Fruit fly (Drosophila melanogaster) whole organism, wandering third instar larva: Measurements from ENCODE around the gene CG43814.

Source experiments
- CG32264 ChIP-seq: fragments of 200-800 bp; sonication (Bioruptor generic); optimal IDR thresholded peaks from 2 replicates; lab custom pipeline; 2016; ENCODE audit warnings: missing biosample characterization, missing genetic modification characterization
- CG9705 ChIP-seq: fragments of 200-800 bp; sonication (Bioruptor generic); optimal IDR thresholded peaks from 2 replicates; lab custom pipeline; 2018; ENCODE audit warnings: missing biosample characterization, mild to moderate bottlenecking, missing genetic modification characterization
- CrebA ChIP-seq: fragments of 200-800 bp; sonication (Bioruptor generic); optimal IDR thresholded peaks from 2 replicates; lab custom pipeline; 2016; ENCODE audit warnings: missing biosample characterization, mild to moderate bottlenecking, missing genetic modification characterization, borderline replicate concordance
- Dfd ChIP-seq: fragments of >200 bp; optimal IDR thresholded peaks from 2 replicates; lab custom pipeline; 2017; ENCODE audit warnings: missing biosample characterization, missing genetic modification characterization
- Dif ChIP-seq: fragments of 200-275, 200-300 bp; sonication (Bioruptor generic); optimal IDR thresholded peaks from 2 replicates; lab custom pipeline; 2018; ENCODE audit warnings: missing biosample characterization, missing genetic modification characterization; ENCODE audit not compliant: partially characterized antibody
- Hnf4 ChIP-seq: fragments of 200-800 bp; sonication (Bioruptor generic); optimal IDR thresholded peaks from 2 replicates; lab custom pipeline; 2016; ENCODE audit warnings: missing biosample characterization, mild to moderate bottlenecking, missing genetic modification characterization
- Hr78 ChIP-seq: fragments of >200 bp; optimal IDR thresholded peaks from 2 replicates; lab custom pipeline; 2017; ENCODE audit warnings: missing biosample characterization, missing genetic modification characterization
- Jra ChIP-seq: sonication (Bioruptor generic); optimal IDR thresholded peaks from 2 replicates; lab custom pipeline; 2016; ENCODE audit warnings: missing biosample characterization, missing genetic modification characterization
- Mio ChIP-seq: sonication (Bioruptor generic); optimal IDR thresholded peaks from 2 replicates; lab custom pipeline; 2016; ENCODE audit warnings: missing biosample characterization, missing genetic modification characterization
- N ChIP-seq: fragments of >200 bp; optimal IDR thresholded peaks from 2 replicates; lab custom pipeline; 2018; ENCODE audit warnings: missing biosample characterization, missing external identifiers, missing genetic modification characterization
- Rel ChIP-seq, 2 experiments: fragments of 200-800 bp; sonication (Bioruptor generic) in 1 of 2; optimal IDR thresholded peaks; 2 replicates in 1 of 2; 3 replicates in 1 of 2; lab custom pipeline; 2016 to 2019; ENCODE audit warnings: mild to moderate bottlenecking in 2 of 2, missing biosample characterization in 2 of 2, missing genetic modification characterization in 2 of 2, moderate library complexity in 1 of 2
- Sp1 ChIP-seq: fragments of 200-800 bp; sonication (Bioruptor generic); optimal IDR thresholded peaks from 3 replicates; lab custom pipeline; 2019; ENCODE audit warnings: missing biosample characterization, mild to moderate bottlenecking, missing genetic modification characterization, moderate library complexity
- Vsx2 ChIP-seq: fragments of 200-300, 225-300 bp; sonication (Bioruptor generic); optimal IDR thresholded peaks from 2 replicates; lab custom pipeline; 2018; ENCODE audit warnings: missing biosample characterization, missing genetic modification characterization; ENCODE audit not compliant: partially characterized antibody
- br ChIP-seq: fragments of 200-800 bp; sonication (Bioruptor generic); optimal IDR thresholded peaks from 2 replicates; lab custom pipeline; 2016; ENCODE audit warnings: missing biosample characterization, missing genetic modification characterization
- dl ChIP-seq, 2 experiments: fragments of 175-275, 200-275 bp in 1 of 2; fragments of 200-275 bp in 1 of 2; sonication (Bioruptor generic); optimal IDR thresholded peaks; lab custom pipeline; 2018; ENCODE audit warnings: mild to moderate bottlenecking in 2 of 2, missing biosample characterization in 2 of 2, missing genetic modification characterization in 2 of 2, moderate library complexity in 2 of 2; ENCODE audit not compliant: partially characterized antibody in 2 of 2, insufficient read depth in 1 of 2
- dmrt93B ChIP-seq: fragments of 200-800 bp; sonication (Bioruptor generic); optimal IDR thresholded peaks from 2 replicates; lab custom pipeline; 2018; ENCODE audit warnings: missing biosample characterization, mild to moderate bottlenecking, missing genetic modification characterization
- ey ChIP-seq: fragments of 200-800 bp; sonication (Bioruptor generic); optimal IDR thresholded peaks from 2 replicates; lab custom pipeline; 2016; ENCODE audit warnings: missing biosample characterization, missing genetic modification characterization
- h ChIP-seq: fragments of 200-800 bp; sonication (Bioruptor generic); optimal IDR thresholded peaks from 3 replicates; lab custom pipeline; 2016; ENCODE audit warnings: missing biosample characterization, mild to moderate bottlenecking, missing genetic modification characterization
- psq ChIP-seq: fragments of 200-800 bp; sonication (Bioruptor generic); optimal IDR thresholded peaks from 3 replicates; lab custom pipeline; 2017; ENCODE audit warnings: missing biosample characterization, mild to moderate bottlenecking, missing genetic modification characterization, moderate library complexity
- sage ChIP-seq: fragments of 200-800 bp; sonication (Bioruptor generic); optimal IDR thresholded peaks from 2 replicates; lab custom pipeline; 2016; ENCODE audit warnings: missing biosample characterization, mild to moderate bottlenecking, missing genetic modification characterization
- usp ChIP-seq: fragments of >200 bp; optimal IDR thresholded peaks from 2 replicates; lab custom pipeline; 2017; ENCODE audit warnings: missing biosample characterization, missing genetic modification characterization

CG43814 gene

dm6 chr2L:18792806-18793205 is 12.3 kb downstream of the CG43814 start, which contains the start of gene ham:
Gene ham (minus strand): TSS chr2L:18792906.
- no peak for TF ChIP-seq dmrt93B (GFP tag; lab: Kevin White, UChicago)
- no peak for TF ChIP-seq h
- TF ChIP-seq sage (GFP tag; lab: Kevin White, UChicago): no peak

DNA sequence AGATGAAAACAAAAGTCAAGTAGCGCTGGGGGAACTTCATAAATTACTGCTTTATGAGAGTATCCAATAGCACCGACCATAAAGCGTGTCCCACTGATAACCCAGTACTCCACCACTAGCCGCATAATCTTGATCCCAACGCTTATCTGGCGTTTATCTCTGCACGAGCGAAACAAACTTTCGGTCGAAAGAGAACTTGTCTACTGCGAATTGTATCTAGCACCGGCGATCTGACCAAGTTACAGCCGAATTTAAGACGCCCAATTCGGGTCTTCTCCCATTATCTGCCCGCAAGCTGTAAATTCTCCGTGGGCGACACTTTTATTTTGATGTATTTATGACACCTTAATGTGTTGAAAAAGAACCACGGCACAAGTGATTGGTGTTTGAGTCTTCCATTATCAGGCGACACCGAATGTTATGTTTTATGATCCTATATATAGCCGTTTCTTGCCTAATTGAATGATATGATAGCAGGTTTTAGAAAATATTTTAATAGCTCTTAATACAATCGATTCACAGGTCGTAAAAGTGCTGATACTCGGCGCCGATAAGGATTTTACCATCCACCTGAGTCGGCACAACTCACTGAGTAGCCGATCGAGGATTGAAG is 15.3 kb downstream of the CG43814 start:
- TF ChIP-seq ey (GFP tag; lab: Kevin White, UChicago): no peak
- TF ChIP-seq Rel (GFP tag; optimal IDR thresholded peaks at IDR 0.05; lab: Kevin White, UChicago): no peak
- peak; percentile 13 for TF ChIP-seq Rel (tag; optimal IDR thresholded peaks at IDR 0.05; lab: Kevin White, UChicago)
- no peak for TF ChIP-seq Sp1 (GFP tag; lab: Kevin White, UChicago)
- TF ChIP-seq N (GFP tag; lab: Kevin White, UChicago): no peak
- no peak for TF ChIP-seq Dif (GFP tag; lab: Kevin White, UChicago)
- TF ChIP-seq, all 38 proteins: peak for 1

DNA sequence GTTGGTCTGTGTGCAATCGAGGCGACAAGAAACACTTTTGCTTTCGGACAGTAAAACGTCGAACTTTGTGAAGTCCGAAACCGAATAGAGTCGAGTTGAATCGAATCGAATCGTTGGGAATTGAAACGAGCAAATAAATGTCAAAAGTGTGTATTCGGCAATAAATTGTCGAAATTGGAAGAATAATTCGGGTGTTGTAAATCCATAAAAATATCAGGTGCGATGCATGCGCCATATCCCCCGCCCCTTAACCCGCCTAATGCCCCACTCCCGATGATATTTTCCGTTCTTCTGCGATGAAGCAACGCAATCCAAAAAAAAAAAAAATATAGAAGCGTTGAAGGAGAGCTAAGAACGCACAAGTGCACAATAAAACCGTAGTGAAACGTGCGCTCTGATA is 16.2 kb downstream of the CG43814 start:
- no peak for TF ChIP-seq Rel (GFP tag; optimal IDR thresholded peaks at IDR 0.05; lab: Kevin White, UChicago)
- TF ChIP-seq Rel (tag; optimal IDR thresholded peaks at IDR 0.05; lab: Kevin White, UChicago): peak; percentile 57
- no peak for TF ChIP-seq CG32264 (GFP tag; lab: Kevin White, UChicago)
- TF ChIP-seq Sp1 (GFP tag; lab: Kevin White, UChicago): peak; percentile 7
- TF ChIP-seq CrebA: peak; percentile 20
- TF ChIP-seq h: peak; percentile 27

DNA sequence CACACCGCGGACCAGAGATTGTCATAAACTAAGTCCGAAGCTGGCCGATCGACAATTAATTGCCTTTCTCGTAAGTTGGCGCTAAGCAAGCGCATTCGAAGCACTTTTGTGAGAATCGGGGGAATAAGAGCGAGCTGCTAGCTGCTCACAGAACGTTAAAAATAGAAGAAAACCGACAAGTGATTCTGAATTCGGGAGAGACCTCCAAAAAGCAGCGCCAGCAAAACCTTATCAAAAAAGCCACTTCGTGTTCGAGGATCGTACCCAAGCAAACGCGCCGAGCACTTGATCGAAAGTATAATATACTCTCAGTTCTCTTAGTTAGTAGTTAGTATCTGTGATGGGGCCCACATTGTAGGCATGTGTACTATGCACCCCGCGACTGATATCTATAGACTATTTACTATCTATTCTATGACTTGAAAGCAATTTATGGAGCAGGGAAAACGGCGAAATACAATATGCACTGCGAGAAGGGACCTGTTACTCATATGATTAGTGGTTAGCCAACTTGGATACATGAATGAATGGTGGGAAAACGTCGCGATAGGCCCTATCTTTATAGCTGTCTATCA is 17.6 kb downstream of the CG43814 start:
- TF ChIP-seq Hr78 (GFP tag; lab: Kevin White, UChicago): no peak
- TF ChIP-seq Rel (GFP tag; optimal IDR thresholded peaks at IDR 0.05; lab: Kevin White, UChicago): no peak
- peak; percentile 16 for TF ChIP-seq Rel (tag; optimal IDR thresholded peaks at IDR 0.05; lab: Kevin White, UChicago)

dm6 chr2L:18785026-18785600 is 20.0 kb downstream of the CG43814 start:
- TF ChIP-seq N (GFP tag; lab: Kevin White, UChicago): no peak
- no peak for TF ChIP-seq Jra
- no peak for TF ChIP-seq Mio (GFP tag; lab: Kevin White, UChicago)
- TF ChIP-seq psq (GFP tag; lab: Kevin White, UChicago): no peak
- TF ChIP-seq, all 38 proteins: peak for 0

DNA sequence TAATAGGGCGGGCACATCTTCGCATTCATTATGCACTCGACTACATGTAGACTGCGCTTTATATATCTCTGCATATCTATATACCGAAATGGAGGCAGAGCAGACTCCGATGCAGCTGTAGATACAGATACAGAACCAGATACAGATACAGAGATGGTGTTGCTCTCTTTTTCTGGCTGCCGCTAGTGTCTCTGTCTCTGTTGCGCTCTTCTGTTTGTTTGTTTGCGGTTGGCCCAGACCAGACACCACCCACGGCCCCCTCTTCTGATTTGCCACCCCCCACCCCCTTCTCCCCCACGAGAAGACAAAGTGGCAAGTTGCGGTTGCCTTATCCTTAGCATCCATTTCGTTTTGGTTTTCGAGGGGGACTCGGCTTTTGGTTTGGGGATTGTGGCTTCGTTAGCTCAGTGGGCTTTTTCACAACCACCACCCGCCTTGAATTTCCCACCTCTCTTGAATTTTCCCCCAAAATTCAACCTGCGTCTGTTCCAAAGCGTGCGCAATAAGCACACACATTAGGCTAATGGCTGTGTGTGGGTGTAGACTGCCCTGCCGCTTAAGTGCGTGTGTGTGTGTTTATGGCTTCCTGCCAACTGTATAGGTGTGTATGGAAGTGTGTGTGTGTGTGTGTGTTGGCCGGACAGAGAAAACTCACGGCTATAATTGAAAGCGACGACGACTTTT is 21.6 kb downstream of the CG43814 start:
- TF ChIP-seq Vsx2 (GFP tag; lab: Kevin White, UChicago): no peak
- peak; percentile 35 for TF ChIP-seq Dfd (GFP tag; lab: Kevin White, UChicago)
- TF ChIP-seq, all 38 proteins: peak for 1

- TF ChIP-seq dmrt93B (GFP tag; lab: Kevin White, UChicago) (no peak), h (no peak), dl (GFP tag; optimal IDR thresholded peaks at IDR 0.05; lab: Kevin White, UChicago; ENCODE audit: insufficient read depth in 1 of 2, partially characterized antibody in 2 of 2) (peak; percentile 1 to 2), Dfd (GFP tag; lab: Kevin White, UChicago) (no peak), Hnf4 (no peak), CG9705 (no peak), br (GFP tag; lab: Kevin White, UChicago) (no peak), Dif (GFP tag; lab: Kevin White, UChicago) (peak; percentile 26), usp (GFP tag; lab: Kevin White, UChicago) (no peak)
Measured at dm6 chr2L:18782936-18783335, 22.2 kb downstream of the CG43814 start.
